Fruit fly (Drosophila melanogaster) whole organism, embryonic: ENCODE results near the gene CG42329.

Experiments used
- B-H1 ChIP-seq: fragments of 200-800 bp; sonication (Bioruptor generic); IDR thresholded peaks from 3 replicates; pipeline ENCODE4 v1.3.6; 2022; ENCODE audit warnings: missing biosample characterization, missing genetic modification characterization
- CG10431 ChIP-seq: fragments of 200-800 bp; sonication (Bioruptor generic); optimal IDR thresholded peaks from 3 replicates; lab custom pipeline; 2018; ENCODE audit warnings: missing biosample characterization, mild to moderate bottlenecking, missing genetic modification characterization
- CG10654 ChIP-seq: fragments of 200-800 bp; sonication (Bioruptor generic); optimal IDR thresholded peaks from 2 replicates; lab custom pipeline; 2016; ENCODE audit warnings: missing biosample characterization, missing genetic modification characterization
- CG11085 ChIP-seq: fragments of 200-800 bp; sonication (Bioruptor generic); IDR thresholded peaks from 2 replicates; pipeline ENCODE4 v1.3.6; 2022; ENCODE audit warnings: missing biosample characterization, missing genetic modification characterization
- CG11696 ChIP-seq: fragments of 200-800 bp; sonication (Bioruptor generic); IDR thresholded peaks from 2 replicates; pipeline ENCODE4 v1.3.6; 2022; ENCODE audit warnings: missing biosample characterization, missing genetic modification characterization
- CG12104 ChIP-seq: fragments of 200-800 bp; sonication (Bioruptor generic); optimal IDR thresholded peaks from 3 replicates; lab custom pipeline; 2016; ENCODE audit warnings: missing biosample characterization, missing genetic modification characterization
- CG12942 ChIP-seq: fragments of 200-800 bp; sonication (Bioruptor generic); optimal IDR thresholded peaks from 3 replicates; lab custom pipeline; 2016; ENCODE audit warnings: missing biosample characterization, missing genetic modification characterization
- CG13624 ChIP-seq: fragments of 200-800 bp; sonication (Bioruptor generic); optimal IDR thresholded peaks from 2 replicates; lab custom pipeline; 2016; ENCODE audit warnings: missing biosample characterization, missing genetic modification characterization
- CG14710 ChIP-seq: fragments of 200-800 bp; sonication (Bioruptor generic); optimal IDR thresholded peaks from 3 replicates; lab custom pipeline; 2019; ENCODE audit warnings: missing biosample characterization, mild to moderate bottlenecking, missing genetic modification characterization, moderate library complexity
- CG14860 ChIP-seq: fragments of 200-800 bp; sonication (Bioruptor generic); IDR thresholded peaks from 3 replicates; pipeline ENCODE4 v1.3.6; 2022; ENCODE audit warnings: missing biosample characterization, missing genetic modification characterization; ENCODE audit not compliant: partially characterized antibody
- CG15601 ChIP-seq: fragments of 200-800 bp; sonication (Bioruptor generic); optimal IDR thresholded peaks from 3 replicates; lab custom pipeline; 2019; ENCODE audit warnings: missing biosample characterization, mild to moderate bottlenecking, missing genetic modification characterization, moderate library complexity
- CG17186 ChIP-seq: fragments of 200-800 bp; sonication (Bioruptor generic); optimal IDR thresholded peaks from 3 replicates; lab custom pipeline; 2017; ENCODE audit warnings: missing biosample characterization, missing genetic modification reagents, missing genetic modification characterization
- CG3163 ChIP-seq: fragments of 200-800 bp; sonication (Bioruptor generic); optimal IDR thresholded peaks from 3 replicates; lab custom pipeline; 2016; ENCODE audit warnings: missing biosample characterization, missing genetic modification characterization
- CG32767 ChIP-seq: fragments of 200-800 bp; sonication (Bioruptor generic); IDR thresholded peaks from 2 replicates; pipeline ENCODE4 v1.3.6; 2022; ENCODE audit warnings: missing biosample characterization, missing genetic modification characterization
- CG4282 ChIP-seq: fragments of 200-800 bp; sonication (Bioruptor generic); optimal IDR thresholded peaks from 2 replicates; lab custom pipeline; 2016; ENCODE audit warnings: missing biosample characterization, missing genetic modification characterization
- CG4730 ChIP-seq: fragments of 200-800 bp; sonication (Bioruptor generic); IDR thresholded peaks from 2 replicates; pipeline ENCODE4 v1.3.6; 2022; ENCODE audit warnings: missing biosample characterization, missing genetic modification characterization
- CG4820 ChIP-seq: fragments of 200-800 bp; sonication (Bioruptor generic); optimal IDR thresholded peaks from 3 replicates; lab custom pipeline; 2016; ENCODE audit warnings: missing biosample characterization, missing genetic modification characterization
- CG5245 ChIP-seq: fragments of 200-800 bp; sonication (Bioruptor generic); optimal IDR thresholded peaks from 3 replicates; lab custom pipeline; 2016; ENCODE audit warnings: missing biosample characterization, missing genetic modification characterization
- CG9817 ChIP-seq: fragments of 200-800 bp; sonication (Bioruptor generic); optimal IDR thresholded peaks from 2 replicates; lab custom pipeline; 2018; ENCODE audit warnings: missing biosample characterization, mild to moderate bottlenecking, missing genetic modification characterization, moderate library complexity
- CG9876 ChIP-seq: fragments of 200-800 bp; sonication (Bioruptor generic); optimal IDR thresholded peaks from 2 replicates; lab custom pipeline; 2016; ENCODE audit warnings: missing biosample characterization, missing genetic modification characterization
- D19A ChIP-seq: fragments of 200-800 bp; optimal IDR thresholded peaks from 3 replicates; lab custom pipeline; 2019; ENCODE audit warnings: missing biosample characterization, mild to moderate bottlenecking, missing genetic modification characterization, moderate library complexity
- Dp ChIP-seq: fragments of 200-800 bp; sonication (Bioruptor generic); optimal IDR thresholded peaks from 2 replicates; lab custom pipeline; 2018; ENCODE audit warnings: missing biosample characterization, mild to moderate bottlenecking, missing genetic modification characterization, moderate library complexity
- Hr51 ChIP-seq, 2 experiments: fragments of 200-800 bp; sonication (Bioruptor generic); optimal IDR thresholded peaks; 2 replicates in 1 of 2; 3 replicates in 1 of 2; lab custom pipeline; 2016 to 2018; ENCODE audit warnings: missing biosample characterization in 2 of 2, missing genetic modification characterization in 2 of 2, mild to moderate bottlenecking in 1 of 2, moderate library complexity in 1 of 2
- Lim3 ChIP-seq: fragments of 200-800 bp; sonication (Bioruptor generic); IDR thresholded peaks from 2 replicates; pipeline ENCODE4 v1.3.6; 2022; ENCODE audit warnings: missing biosample characterization, missing genetic modification characterization
- Nf-YC ChIP-seq: fragments of 200-800 bp; optimal IDR thresholded peaks from 3 replicates; lab custom pipeline; 2019; ENCODE audit warnings: missing biosample characterization, mild to moderate bottlenecking, missing genetic modification characterization, moderate library complexity
- Oaz ChIP-seq: fragments of 200-800 bp; sonication (Bioruptor generic); IDR thresholded peaks from 2 replicates; pipeline ENCODE4 v1.3.6; 2022; ENCODE audit warnings: missing biosample characterization, missing genetic modification characterization
- Poxn ChIP-seq: fragments of 200-800 bp; sonication (Bioruptor generic); IDR thresholded peaks from 2 replicates; pipeline ENCODE4 v1.3.6; 2022; ENCODE audit warnings: missing biosample characterization, missing genetic modification characterization
- Rfx ChIP-seq: fragments of 200-800 bp; sonication (Bioruptor generic); IDR thresholded peaks from 2 replicates; pipeline ENCODE4 v1.3.6; 2022; ENCODE audit warnings: missing biosample characterization, missing genetic modification characterization
- Six4 ChIP-seq: fragments of 200-800 bp; sonication (Bioruptor generic); optimal IDR thresholded peaks from 2 replicates; lab custom pipeline; 2016; ENCODE audit warnings: missing biosample characterization, missing genetic modification characterization
- Spps ChIP-seq: fragments of 200-800 bp; sonication (Bioruptor generic); optimal IDR thresholded peaks from 2 replicates; lab custom pipeline; 2018; ENCODE audit warnings: missing biosample characterization, mild to moderate bottlenecking, missing genetic modification characterization
- Sry-β ChIP-seq: fragments of 200-800 bp; sonication (Bioruptor generic); optimal IDR thresholded peaks from 2 replicates; lab custom pipeline; 2018; ENCODE audit warnings: missing biosample characterization, mild to moderate bottlenecking, missing genetic modification characterization, moderate library complexity
- TFAM ChIP-seq: fragments of 200-800 bp; sonication (Bioruptor generic); optimal IDR thresholded peaks from 2 replicates; lab custom pipeline; 2017; ENCODE audit warnings: missing biosample characterization, missing genetic modification characterization, inconsistent platforms
- ap ChIP-seq: fragments of 200-800 bp; sonication (Bioruptor generic); IDR thresholded peaks from 2 replicates; pipeline ENCODE4 v1.3.6; 2022; ENCODE audit warnings: missing biosample characterization, missing genetic modification characterization
- bigmax ChIP-seq: fragments of 200-800 bp; sonication (Bioruptor generic); optimal IDR thresholded peaks from 2 replicates; lab custom pipeline; 2018; ENCODE audit warnings: missing biosample characterization, mild to moderate bottlenecking, missing genetic modification characterization
- jumu ChIP-seq: fragments of 200-800 bp; sonication (Bioruptor generic); optimal IDR thresholded peaks from 3 replicates; lab custom pipeline; 2016; ENCODE audit warnings: missing biosample characterization, missing genetic modification characterization
- lilli ChIP-seq: fragments of 200-800 bp; sonication (Bioruptor generic); optimal IDR thresholded peaks from 3 replicates; lab custom pipeline; 2016; ENCODE audit warnings: missing biosample characterization, missing genetic modification characterization
- nom ChIP-seq: fragments of 200-800 bp; sonication (Bioruptor generic); optimal IDR thresholded peaks from 2 replicates; lab custom pipeline; 2017; ENCODE audit warnings: missing biosample characterization, missing genetic modification characterization, mild to moderate bottlenecking, moderate library complexity, missing genetic modification reagents
- oc ChIP-seq: fragments of 200-800 bp; sonication (Bioruptor generic); optimal IDR thresholded peaks from 2 replicates; lab custom pipeline; 2018; ENCODE audit warnings: missing biosample characterization, mild to moderate bottlenecking, missing genetic modification characterization, moderate library complexity
- odd ChIP-seq: fragments of 200-800 bp; sonication (Bioruptor generic); optimal IDR thresholded peaks from 2 replicates; lab custom pipeline; 2017; ENCODE audit warnings: missing biosample characterization, mild to moderate bottlenecking, missing genetic modification characterization
- onecut ChIP-seq: fragments of 200-800 bp; sonication (Bioruptor generic); IDR thresholded peaks from 2 replicates; pipeline ENCODE4 v1.3.6; 2022; ENCODE audit warnings: missing biosample characterization, missing genetic modification characterization
- org-1 ChIP-seq: fragments of 200-800 bp; sonication (Bioruptor generic); optimal IDR thresholded peaks from 2 replicates; lab custom pipeline; 2017; ENCODE audit warnings: missing biosample characterization, missing genetic modification characterization
- otp ChIP-seq: fragments of 200-800 bp; sonication (Bioruptor generic); IDR thresholded peaks from 3 replicates; pipeline ENCODE4, ENCODE4 v1.3.6; 2022; ENCODE audit warnings: missing biosample characterization, missing genetic modification characterization
- sd ChIP-seq: fragments of 200-800 bp; sonication (Bioruptor generic); optimal IDR thresholded peaks from 3 replicates; lab custom pipeline; 2018; ENCODE audit warnings: missing biosample characterization, mild to moderate bottlenecking, missing genetic modification characterization, moderate library complexity
- sens-2 ChIP-seq: fragments of 200-800 bp; sonication (Bioruptor generic); IDR thresholded peaks from 2 replicates; pipeline ENCODE4 v1.3.6; 2022; ENCODE audit warnings: missing biosample characterization, missing genetic modification characterization
- ssp ChIP-seq: fragments of 200-800 bp; sonication (Bioruptor generic); IDR thresholded peaks from 2 replicates; pipeline ENCODE4 v1.3.6; 2022; ENCODE audit warnings: missing biosample characterization, missing genetic modification characterization
- tgo ChIP-seq: fragments of 200-800 bp; sonication (Bioruptor generic); IDR thresholded peaks from 3 replicates; pipeline ENCODE4 v1.3.6; 2022; ENCODE audit warnings: missing biosample characterization, missing genetic modification characterization
- ttk ChIP-seq: fragments of 200-800 bp; sonication (Bioruptor generic); IDR thresholded peaks from 2 replicates; pipeline ENCODE4 v2.1.2; 2022; ENCODE audit warnings: missing biosample characterization, missing genetic modification characterization
- twi ChIP-seq: fragments of 200-800 bp; optimal IDR thresholded peaks from 2 replicates; lab custom pipeline; 2019; ENCODE audit warnings: missing biosample characterization, mild to moderate bottlenecking, missing genetic modification characterization, moderate library complexity
- wdn ChIP-seq: fragments of 200-800 bp; sonication (Bioruptor generic); IDR thresholded peaks from 2 replicates; pipeline ENCODE4 v1.3.6; 2022; ENCODE audit warnings: missing biosample characterization, missing genetic modification characterization
- zfh1 ChIP-seq: fragments of 200-800 bp; sonication (Bioruptor generic); IDR thresholded peaks from 3 replicates; pipeline ENCODE4 v1.3.6; 2022; ENCODE audit warnings: missing biosample characterization, missing genetic modification characterization

CG42329 gene

DNA sequence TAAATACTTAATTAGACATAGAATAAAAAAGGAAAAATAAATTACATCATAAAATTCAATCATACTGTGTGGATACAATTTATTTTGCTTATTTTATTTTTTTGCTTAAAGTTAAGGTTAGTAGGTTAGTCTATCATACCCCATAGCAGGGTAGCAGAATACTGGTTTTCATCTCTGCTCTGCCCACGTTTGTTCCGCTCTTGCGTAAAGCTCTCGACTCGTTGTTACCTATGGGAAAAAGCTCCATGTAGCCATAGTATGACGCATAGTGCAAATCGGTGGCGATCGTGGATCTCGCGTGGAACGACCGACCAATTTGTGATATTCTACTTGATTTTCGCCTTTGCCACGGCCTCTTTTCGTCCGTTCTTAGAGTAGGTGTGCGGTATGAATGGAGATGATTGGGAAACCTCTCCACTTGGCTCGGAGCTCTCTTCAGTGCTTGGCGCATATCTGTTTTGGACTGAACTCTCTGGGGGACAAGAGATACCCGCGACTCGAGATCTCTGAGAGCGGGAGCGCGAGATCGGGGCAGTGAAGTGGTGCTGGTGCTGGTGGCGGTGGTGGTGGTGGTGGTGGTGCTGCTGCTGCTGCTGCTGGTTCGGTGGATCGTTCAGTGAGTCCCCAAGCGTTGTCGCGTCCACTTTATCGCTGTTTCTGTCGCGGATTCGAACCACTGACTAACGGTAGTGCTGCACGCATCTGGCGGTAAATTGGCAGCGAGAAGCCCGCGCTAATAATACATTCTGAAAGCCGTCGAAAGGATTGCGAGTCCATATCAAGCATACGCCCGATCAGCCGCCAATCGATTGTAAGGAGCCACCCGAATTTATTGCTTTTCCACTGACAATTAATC lies 33.2 kb upstream of the CG42329 start, which contains the start of gene CG5001 (continued):
- TF ChIP-seq CG10431 (GFP tag; lab: Kevin White, UChicago) = peak; percentile 97
- TF ChIP-seq CG12942 (GFP tag; lab: Kevin White, UChicago) = peak; percentile 73
- peak; percentile 82 for TF ChIP-seq CG4730
- peak; percentile 43 for TF ChIP-seq org-1 (GFP tag; lab: Kevin White, UChicago)
- peak; percentile 23; the same call in 1 of the 3 replicates for TF ChIP-seq CG14860 (GFP tag; lab: Robert Waterston, UW)
- no peak for TF ChIP-seq odd (GFP tag; lab: Kevin White, UChicago)
- peak; percentile 19 for TF ChIP-seq CG9876 (GFP tag; lab: Kevin White, UChicago)
- TF ChIP-seq sens-2 (GFP tag; lab: Robert Waterston, UW) = 0 out of 2 replicates have a peak, but pooled peaks have one; percentile 8
- TF ChIP-seq Lim3 (GFP tag; lab: Robert Waterston, UW) = no peak
- peak; percentile 73 for TF ChIP-seq Spps
- peak; percentile 82 for TF ChIP-seq D19A
- TF ChIP-seq bigmax (GFP tag; lab: Kevin White, UChicago) = no peak
- peak; percentile 74 for TF ChIP-seq CG10654 (GFP tag; lab: Kevin White, UChicago)
- peak; percentile 43 for TF ChIP-seq wdn (GFP tag; lab: Robert Waterston, UW)
- no peak for TF ChIP-seq CG4282 (GFP tag; lab: Kevin White, UChicago)
- TF ChIP-seq CG3163 = peak; percentile 66
- TF ChIP-seq ap (GFP tag; lab: Robert Waterston, UW) = peak; percentile 57
- TF ChIP-seq lilli (GFP tag; lab: Kevin White, UChicago) = peak; percentile 81
- peak; percentile 92 for TF ChIP-seq zfh1 (GFP tag; lab: Robert Waterston, UW)
- peak; percentile 64 for TF ChIP-seq CG12104 (GFP tag; lab: Kevin White, UChicago)
- TF ChIP-seq CG32767 = peak; percentile 54
- TF ChIP-seq CG14710 (tag; lab: Kevin White, UChicago) = peak; percentile 76
- peak; percentile 77 for TF ChIP-seq CG11696 (GFP tag; lab: Robert Waterston, UW)
- peak; percentile 76 for TF ChIP-seq CG15601 (tag; lab: Kevin White, UChicago)
- peak; percentile 82 for TF ChIP-seq oc
- peak; percentile 25 for TF ChIP-seq sd (tag; lab: Kevin White, UChicago)
- no peak for TF ChIP-seq TFAM (GFP tag; lab: Kevin White, UChicago)
- TF ChIP-seq CG9817 = peak; percentile 79
- TF ChIP-seq Sry-β = no peak
- no peak for TF ChIP-seq Dp (GFP tag; lab: Kevin White, UChicago)
- TF ChIP-seq twi = peak; percentile 48
- TF ChIP-seq Nf-YC (tag; lab: Kevin White, UChicago) = peak; percentile 82
- peak; percentile 82 for TF ChIP-seq CG5245 (GFP tag; lab: Kevin White, UChicago)
- TF ChIP-seq Hr51 (GFP tag; optimal IDR thresholded peaks at IDR 0.05; lab: Kevin White, UChicago) = peak; percentile 24 to 92
- peak; percentile 77 for TF ChIP-seq Six4
- peak; percentile 76 for TF ChIP-seq onecut (GFP tag; lab: Robert Waterston, UW)
- TF ChIP-seq tgo = peak; percentile 93
- no peak for TF ChIP-seq Poxn
- TF ChIP-seq nom (GFP tag; lab: Kevin White, UChicago) = peak; percentile 54
- TF ChIP-seq CG13624 (GFP tag; lab: Kevin White, UChicago) = peak; percentile 77
- TF ChIP-seq CG17186 = no peak
- TF ChIP-seq B-H1 (GFP tag; lab: Robert Waterston, UW) = peak; percentile 76
- peak; percentile 68 for TF ChIP-seq Oaz
- peak; percentile 80 for TF ChIP-seq CG4820 (GFP tag; lab: Kevin White, UChicago)
- peak; percentile 94 for TF ChIP-seq Rfx (GFP tag; lab: Robert Waterston, UW)
- peak; percentile 58 for TF ChIP-seq jumu (GFP tag; lab: Kevin White, UChicago)
- TF ChIP-seq CG11085 (GFP tag; lab: Robert Waterston, UW) = peak; percentile 59; the same call in 1 of the 2 replicates
- peak; percentile 84 for TF ChIP-seq ttk (GFP tag; lab: Robert Waterston, UW)
- TF ChIP-seq otp = peak; percentile 76
- peak; percentile 72 for TF ChIP-seq ssp (GFP tag; lab: Robert Waterston, UW)
